Fruit fly (Drosophila melanogaster) whole organism, wandering third instar larva: ENCODE data around the gene Rsph1.

ENCODE experiments used
- Abd-B ChIP-seq: fragments of >200 bp; optimal IDR thresholded peaks from 2 replicates; lab custom pipeline; 2017; ENCODE audit warnings: missing biosample characterization, missing genetic modification characterization
- CG32264 ChIP-seq: fragments of 200-800 bp; sonication (Bioruptor generic); optimal IDR thresholded peaks from 2 replicates; lab custom pipeline; 2016; ENCODE audit warnings: missing biosample characterization, missing genetic modification characterization
- CrebA ChIP-seq: fragments of 200-800 bp; sonication (Bioruptor generic); optimal IDR thresholded peaks from 2 replicates; lab custom pipeline; 2016; ENCODE audit warnings: missing biosample characterization, mild to moderate bottlenecking, missing genetic modification characterization, borderline replicate concordance
- Dif ChIP-seq: fragments of 200-275, 200-300 bp; sonication (Bioruptor generic); optimal IDR thresholded peaks from 2 replicates; lab custom pipeline; 2018; ENCODE audit warnings: missing biosample characterization, missing genetic modification characterization; ENCODE audit not compliant: partially characterized antibody
- HLH106 ChIP-seq: fragments of 200-800 bp; optimal IDR thresholded peaks from 3 replicates; lab custom pipeline; 2019; ENCODE audit warnings: missing biosample characterization, mild to moderate bottlenecking, missing genetic modification characterization, moderate library complexity
- Hnf4 ChIP-seq: fragments of 200-800 bp; sonication (Bioruptor generic); optimal IDR thresholded peaks from 2 replicates; lab custom pipeline; 2016; ENCODE audit warnings: missing biosample characterization, mild to moderate bottlenecking, missing genetic modification characterization
- Hr78 ChIP-seq: fragments of >200 bp; optimal IDR thresholded peaks from 2 replicates; lab custom pipeline; 2017; ENCODE audit warnings: missing biosample characterization, missing genetic modification characterization
- Mio ChIP-seq: sonication (Bioruptor generic); optimal IDR thresholded peaks from 2 replicates; lab custom pipeline; 2016; ENCODE audit warnings: missing biosample characterization, missing genetic modification characterization
- Myc ChIP-seq: fragments of >200 bp; optimal IDR thresholded peaks from 2 replicates; lab custom pipeline; 2017
- N ChIP-seq: fragments of >200 bp; optimal IDR thresholded peaks from 2 replicates; lab custom pipeline; 2018; ENCODE audit warnings: missing biosample characterization, missing external identifiers, missing genetic modification characterization
- OdsH ChIP-seq: fragments of 200-800 bp; sonication (Bioruptor generic); optimal IDR thresholded peaks from 2 replicates; lab custom pipeline; 2016; ENCODE audit warnings: missing biosample characterization, mild to moderate bottlenecking, missing genetic modification characterization
- Rel ChIP-seq, 2 experiments: fragments of 200-800 bp; sonication (Bioruptor generic) in 1 of 2; optimal IDR thresholded peaks; 2 replicates in 1 of 2; 3 replicates in 1 of 2; lab custom pipeline; 2016 to 2019; ENCODE audit warnings: mild to moderate bottlenecking in 2 of 2, missing biosample characterization in 2 of 2, missing genetic modification characterization in 2 of 2, moderate library complexity in 1 of 2
- Sp1 ChIP-seq: fragments of 200-800 bp; sonication (Bioruptor generic); optimal IDR thresholded peaks from 3 replicates; lab custom pipeline; 2019; ENCODE audit warnings: missing biosample characterization, mild to moderate bottlenecking, missing genetic modification characterization, moderate library complexity
- Vsx2 ChIP-seq: fragments of 200-300, 225-300 bp; sonication (Bioruptor generic); optimal IDR thresholded peaks from 2 replicates; lab custom pipeline; 2018; ENCODE audit warnings: missing biosample characterization, missing genetic modification characterization; ENCODE audit not compliant: partially characterized antibody
- br ChIP-seq: fragments of 200-800 bp; sonication (Bioruptor generic); optimal IDR thresholded peaks from 2 replicates; lab custom pipeline; 2016; ENCODE audit warnings: missing biosample characterization, missing genetic modification characterization
- brk ChIP-seq: fragments of 200-800 bp; sonication (Bioruptor generic); optimal IDR thresholded peaks from 2 replicates; lab custom pipeline; 2016; ENCODE audit warnings: missing biosample characterization, mild to moderate bottlenecking, missing genetic modification characterization
- dmrt93B ChIP-seq: fragments of 200-800 bp; sonication (Bioruptor generic); optimal IDR thresholded peaks from 2 replicates; lab custom pipeline; 2018; ENCODE audit warnings: missing biosample characterization, mild to moderate bottlenecking, missing genetic modification characterization
- dsf ChIP-seq: sonication (Bioruptor generic); optimal IDR thresholded peaks from 2 replicates; lab custom pipeline; 2016; ENCODE audit warnings: missing biosample characterization, missing genetic modification characterization, borderline replicate concordance
- ey ChIP-seq: fragments of 200-800 bp; sonication (Bioruptor generic); optimal IDR thresholded peaks from 2 replicates; lab custom pipeline; 2016; ENCODE audit warnings: missing biosample characterization, missing genetic modification characterization
- foxo ChIP-seq, 2 experiments: fragments of 200-800 bp; sonication (Bioruptor generic); optimal IDR thresholded peaks; 2 replicates in 1 of 2; 3 replicates in 1 of 2; lab custom pipeline; 2016 to 2017; ENCODE audit warnings: missing biosample characterization in 2 of 2, missing genetic modification characterization in 2 of 2
- fru ChIP-seq: fragments of 200-800 bp; sonication (Bioruptor generic); optimal IDR thresholded peaks from 3 replicates; lab custom pipeline; 2016; ENCODE audit warnings: missing biosample characterization, mild to moderate bottlenecking, missing genetic modification characterization
- h ChIP-seq: fragments of 200-800 bp; sonication (Bioruptor generic); optimal IDR thresholded peaks from 3 replicates; lab custom pipeline; 2016; ENCODE audit warnings: missing biosample characterization, mild to moderate bottlenecking, missing genetic modification characterization
- jim ChIP-seq: fragments of 175-275, 200-325 bp; sonication (Bioruptor generic); optimal IDR thresholded peaks from 2 replicates; lab custom pipeline; 2016; ENCODE audit warnings: missing biosample characterization, mild to moderate bottlenecking, missing genetic modification characterization
- pan ChIP-seq: fragments of >200 bp; optimal IDR thresholded peaks from 2 replicates; lab custom pipeline; 2017
- psq ChIP-seq: fragments of 200-800 bp; sonication (Bioruptor generic); optimal IDR thresholded peaks from 3 replicates; lab custom pipeline; 2017; ENCODE audit warnings: missing biosample characterization, mild to moderate bottlenecking, missing genetic modification characterization, moderate library complexity
- rgr ChIP-seq: fragments of 200-800 bp; sonication (Bioruptor generic); optimal IDR thresholded peaks from 3 replicates; lab custom pipeline; 2016; ENCODE audit warnings: missing biosample characterization, mild to moderate bottlenecking, missing genetic modification characterization
- sv ChIP-seq: fragments of 200-800 bp; sonication (Bioruptor generic); optimal IDR thresholded peaks from 3 replicates; lab custom pipeline; 2016; ENCODE audit warnings: missing biosample characterization, missing genetic modification characterization
- tai ChIP-seq: sonication (Bioruptor generic); optimal IDR thresholded peaks from 2 replicates; lab custom pipeline; 2016; ENCODE audit warnings: missing biosample characterization, missing genetic modification characterization
- usp ChIP-seq: fragments of >200 bp; optimal IDR thresholded peaks from 2 replicates; lab custom pipeline; 2017; ENCODE audit warnings: missing biosample characterization, missing genetic modification characterization
- woc ChIP-seq: sonication (Bioruptor generic); optimal IDR thresholded peaks from 2 replicates; lab custom pipeline; 2016; ENCODE audit warnings: missing biosample characterization, mild to moderate bottlenecking, missing genetic modification characterization

The Rsph1 gene

dm6 chr2L:13145035-13145683, 38.1 kb upstream of the Rsph1 start:
- TF ChIP-seq dsf (GFP tag; lab: Kevin White, UChicago) (no peak), foxo (GFP tag; optimal IDR thresholded peaks at IDR 0.05; lab: Kevin White, UChicago) (peak in 1 of 2 experiments; percentile 57), brk (GFP tag; lab: Kevin White, UChicago) (no peak), CG32264 (no peak), HLH106 (tag; lab: Kevin White, UChicago) (peak; percentile 41), ey (peak; percentile 46), Hr78 (GFP tag; lab: Kevin White, UChicago) (no peak), tai (GFP tag; lab: Kevin White, UChicago) (no peak), N (GFP tag; lab: Kevin White, UChicago) (no peak), woc (GFP tag; lab: Kevin White, UChicago) (peak; percentile 33), psq (GFP tag; lab: Kevin White, UChicago) (peak; percentile 16), fru (GFP tag; lab: Kevin White, UChicago) (peak; percentile 44), Vsx2 (GFP tag; lab: Kevin White, UChicago) (no peak), sv (GFP tag; lab: Kevin White, UChicago) (peak; percentile 56), Dif (GFP tag; lab: Kevin White, UChicago) (no peak), Myc (lab: Kevin White, UChicago) (no peak), OdsH (GFP tag; lab: Kevin White, UChicago) (peak; percentile 41), rgr (GFP tag; lab: Kevin White, UChicago) (peak; percentile 67), Hnf4 (GFP tag; lab: Kevin White, UChicago) (peak; percentile 25), br (GFP tag; lab: Kevin White, UChicago) (peak; percentile 2), h (GFP tag; lab: Kevin White, UChicago) (peak; percentile 60), jim (GFP tag; lab: Kevin White, UChicago) (no peak)

DNA sequence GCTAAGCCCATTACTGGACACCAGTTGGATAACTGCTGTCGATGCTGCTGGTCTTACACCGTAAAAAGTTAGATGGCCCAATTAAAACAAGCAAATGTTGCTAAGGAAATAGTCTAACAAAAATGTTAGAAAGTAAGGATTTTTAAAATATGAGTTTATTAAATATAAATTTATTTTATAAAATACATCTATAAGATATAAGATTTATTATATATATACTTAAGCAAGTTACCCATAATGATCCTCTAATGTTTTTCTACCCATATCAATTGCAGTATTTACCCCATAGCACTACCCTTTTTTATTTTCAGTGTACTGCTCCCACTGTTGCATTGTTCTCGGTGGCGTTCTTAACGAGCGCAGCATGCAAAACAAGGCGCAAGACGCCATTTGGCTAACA, 37.0 kb upstream of the Rsph1 start:
- no peak for TF ChIP-seq woc (GFP tag; lab: Kevin White, UChicago)
- peak; percentile 46 for TF ChIP-seq psq (GFP tag; lab: Kevin White, UChicago)
- no peak for TF ChIP-seq CrebA
- TF ChIP-seq br (GFP tag; lab: Kevin White, UChicago) = no peak
- peak; percentile 20 for TF ChIP-seq OdsH (GFP tag; lab: Kevin White, UChicago)
- peak; percentile 54 for TF ChIP-seq Sp1 (GFP tag; lab: Kevin White, UChicago)
- peak; percentile 16 for TF ChIP-seq rgr (GFP tag; lab: Kevin White, UChicago)
- no peak for TF ChIP-seq usp (GFP tag; lab: Kevin White, UChicago)
- peak; percentile 3 for TF ChIP-seq dmrt93B (GFP tag; lab: Kevin White, UChicago)
- no peak for TF ChIP-seq Myc (lab: Kevin White, UChicago)
- peak in 1 of 2 experiments; percentile 38 for TF ChIP-seq foxo (GFP tag; optimal IDR thresholded peaks at IDR 0.05; lab: Kevin White, UChicago)
- no peak for TF ChIP-seq Mio (GFP tag; lab: Kevin White, UChicago)
- TF ChIP-seq pan = no peak
- TF ChIP-seq HLH106 (tag; lab: Kevin White, UChicago) = peak; percentile 62

DNA sequence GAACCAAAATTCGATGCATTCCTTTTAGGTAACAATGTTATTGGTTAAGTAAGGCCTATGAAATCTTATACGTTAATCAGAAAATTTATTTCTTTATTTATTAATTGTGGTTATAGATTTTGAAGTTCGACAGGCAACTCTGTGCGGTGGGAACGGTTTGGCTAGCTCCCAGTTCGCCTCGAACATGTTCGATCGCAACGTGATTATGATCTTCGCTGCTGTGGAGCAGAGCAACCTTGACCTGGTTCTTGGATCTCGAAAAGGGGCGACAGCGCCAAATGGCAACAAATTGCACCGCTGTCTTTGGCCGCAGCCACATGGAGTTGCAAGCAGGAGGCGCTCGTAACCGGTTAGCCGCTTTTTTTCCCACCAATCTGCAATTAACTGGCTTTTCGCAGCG, 28.9 kb upstream of the Rsph1 start:
- TF ChIP-seq Vsx2 (GFP tag; lab: Kevin White, UChicago) = no peak
- TF ChIP-seq Dif (GFP tag; lab: Kevin White, UChicago) = peak; percentile 14

dm6 chr2L:13156349-13156748, 26.9 kb upstream of the Rsph1 start:
- TF ChIP-seq usp (GFP tag; lab: Kevin White, UChicago) = no peak
- no peak for TF ChIP-seq pan
- TF ChIP-seq Sp1 (GFP tag; lab: Kevin White, UChicago) = peak; percentile 1
- TF ChIP-seq psq (GFP tag; lab: Kevin White, UChicago) = peak; percentile 22
- peak in 1 of 2 experiments; percentile 24 for TF ChIP-seq foxo (GFP tag; optimal IDR thresholded peaks at IDR 0.05; lab: Kevin White, UChicago)
- TF ChIP-seq HLH106 (tag; lab: Kevin White, UChicago) = no peak
- TF ChIP-seq Abd-B (GFP tag; lab: Kevin White, UChicago) = no peak
- no peak for TF ChIP-seq ey

- TF ChIP-seq dmrt93B (GFP tag; lab: Kevin White, UChicago) = peak; percentile 5
- no peak for TF ChIP-seq Hnf4 (GFP tag; lab: Kevin White, UChicago)
- TF ChIP-seq pan = no peak
- peak; percentile 17 for TF ChIP-seq Myc (lab: Kevin White, UChicago)
- no peak for TF ChIP-seq br (GFP tag; lab: Kevin White, UChicago)
- TF ChIP-seq h (GFP tag; lab: Kevin White, UChicago) = peak; percentile 28
- peak; percentile 27 for TF ChIP-seq HLH106 (tag; lab: Kevin White, UChicago)
- peak; percentile 28 for TF ChIP-seq rgr (GFP tag; lab: Kevin White, UChicago)
- no peak for TF ChIP-seq Rel (GFP tag; optimal IDR thresholded peaks at IDR 0.05; lab: Kevin White, UChicago)
- TF ChIP-seq Rel (tag; optimal IDR thresholded peaks at IDR 0.05; lab: Kevin White, UChicago) = no peak
- TF ChIP-seq psq (GFP tag; lab: Kevin White, UChicago) = no peak
- TF ChIP-seq, all 38 proteins: peak for 5
Observed at dm6 chr2L:13157903-13158302, 25.3 kb upstream of the Rsph1 start.
